Fruit fly (Drosophila melanogaster) whole organism, pupa: ENCODE results near the gene Tg.
A peak's percentile ranks its signal among the peaks of the same experiment; 100 is the strongest.

Experiments used
- CG13204 ChIP-seq: fragments of 200-800 bp; sonication (Bioruptor generic); optimal IDR thresholded peaks from 2 replicates; lab custom pipeline; 2018; ENCODE audit warnings: missing biosample characterization, mild to moderate bottlenecking, missing genetic modification characterization, moderate library complexity
- CG14655 ChIP-seq: fragments of 200-800 bp; sonication (Bioruptor generic); optimal IDR thresholded peaks from 3 replicates; lab custom pipeline; 2017; ENCODE audit warnings: mild to moderate bottlenecking, missing biosample characterization, missing genetic modification reagents, missing genetic modification characterization
- CG8159 ChIP-seq: fragments of 200-800 bp; sonication (Bioruptor generic); optimal IDR thresholded peaks from 3 replicates; lab custom pipeline; 2018; ENCODE audit warnings: missing biosample characterization, mild to moderate bottlenecking, missing genetic modification characterization, moderate library complexity
- CG9948 ChIP-seq: fragments of 200-800 bp; sonication (Bioruptor generic); optimal IDR thresholded peaks from 2 replicates; lab custom pipeline; 2018; ENCODE audit warnings: missing biosample characterization, mild to moderate bottlenecking, missing genetic modification characterization, moderate library complexity
- Snoo ChIP-seq: fragments of 200-800 bp; sonication (Bioruptor generic); optimal IDR thresholded peaks from 3 replicates; lab custom pipeline; 2017; ENCODE audit warnings: missing biosample characterization, mild to moderate bottlenecking, missing genetic modification characterization, inconsistent platforms
- rn ChIP-seq: fragments of 200-800 bp; sonication (Bioruptor generic); IDR thresholded peaks from 2 replicates; pipeline ENCODE4 v1.3.6; 2022; ENCODE audit warnings: missing biosample characterization, missing genetic modification characterization

DNA sequence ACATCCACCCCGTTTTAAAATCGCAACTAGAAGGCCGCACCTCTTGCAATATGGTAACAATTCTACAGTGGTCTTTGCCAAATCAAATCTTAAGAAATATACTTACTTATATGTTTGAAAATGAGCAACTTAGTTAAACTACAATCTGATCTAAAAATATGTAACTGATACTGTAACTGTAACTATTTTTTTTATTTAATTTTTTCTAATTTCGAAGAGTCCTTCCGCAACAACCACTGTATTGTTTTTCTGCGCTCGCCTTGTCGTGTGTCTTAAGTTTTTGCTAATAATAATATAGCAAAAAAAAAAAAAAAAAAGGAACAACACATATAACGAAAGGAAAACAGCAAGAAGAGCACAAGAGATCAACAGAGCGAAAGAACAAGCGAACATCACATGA lies 39.8 kb upstream of the Tg start:
- TF ChIP-seq CG9948 (tag; lab: Kevin White, UChicago): peak; percentile 66
- no peak for TF ChIP-seq Snoo
- TF ChIP-seq CG13204 (GFP tag; lab: Kevin White, UChicago): no peak
- peak; percentile 35 for TF ChIP-seq CG8159
- peak; percentile 31; the same call in 1 of the 2 replicates for TF ChIP-seq rn (GFP tag; lab: Robert Waterston, UW)
- peak; percentile 82 for TF ChIP-seq CG14655 (GFP tag; lab: Kevin White, UChicago)
